Fruit fly (Drosophila melanogaster) whole organism, embryonic: ENCODE measurements around the gene HINT1.

ENCODE experiments used
- CG12391 ChIP-seq: fragments of 200-800 bp; sonication (Bioruptor generic); optimal IDR thresholded peaks from 3 replicates; lab custom pipeline; 2018; ENCODE audit warnings: missing biosample characterization, mild to moderate bottlenecking, missing genetic modification characterization, moderate library complexity
- CG31224 ChIP-seq: fragments of 200-800 bp; sonication (Bioruptor generic); IDR thresholded peaks from 2 replicates; pipeline ENCODE4 v1.3.6; 2022; ENCODE audit warnings: missing biosample characterization, missing genetic modification characterization
- CG42726 ChIP-seq: fragments of 200-800 bp; sonication (Bioruptor generic); IDR thresholded peaks from 2 replicates; pipeline ENCODE4 v1.3.6; 2022; ENCODE audit warnings: missing biosample characterization, missing genetic modification characterization; ENCODE audit not compliant: partially characterized antibody
- Nf-YA ChIP-seq: fragments of 200-800 bp; sonication (Bioruptor generic); IDR thresholded peaks from 2 replicates; pipeline ENCODE4 v1.3.6; 2022; ENCODE audit warnings: missing biosample characterization, missing genetic modification characterization
- ci ChIP-seq: fragments of 200-800 bp; sonication (Bioruptor generic); IDR thresholded peaks from 3 replicates; pipeline ENCODE4 v1.3.6; 2022; ENCODE audit warnings: missing biosample characterization, missing genetic modification characterization
- org-1 ChIP-seq: fragments of 200-800 bp; sonication (Bioruptor generic); optimal IDR thresholded peaks from 2 replicates; lab custom pipeline; 2017; ENCODE audit warnings: missing biosample characterization, missing genetic modification characterization
- wdn ChIP-seq: fragments of 200-800 bp; sonication (Bioruptor generic); IDR thresholded peaks from 2 replicates; pipeline ENCODE4 v1.3.6; 2022; ENCODE audit warnings: missing biosample characterization, missing genetic modification characterization

- TF ChIP-seq CG31224 (GFP tag; lab: Robert Waterston, UW) (no peak), CG42726 (GFP tag; lab: Robert Waterston, UW) (no peak), wdn (GFP tag; lab: Robert Waterston, UW) (no peak), org-1 (GFP tag; lab: Kevin White, UChicago) (no peak), CG12391 (tag; lab: Kevin White, UChicago) (no peak), Nf-YA (GFP tag; lab: Robert Waterston, UW) (no peak), ci (GFP tag; lab: Robert Waterston, UW) (no peak)
Observed at dm6 chr2L:2807597-2807996, 37.7 kb downstream of the HINT1 start.
